Worm (Caenorhabditis elegans): ENCODE data around the gene Y71H10B.1.

The Y71H10B.1 gene

ce11 chrX:2852388-2852908, 12.4 kb upstream of the Y71H10B.1 start, which contains the start of gene kin-29:
kin-29 (minus strand) TSS chrX:2852438.
- TF ChIP-seq dao-5 (tag; optimal IDR thresholded peaks at IDR 0.05) (peak; percentile 47), W03F9.2 (tag; optimal IDR thresholded peaks at IDR 0.05) (peak; percentile 51), him-1 (tag; optimal IDR thresholded peaks at IDR 0.05) (peak; percentile 79)

DNA sequence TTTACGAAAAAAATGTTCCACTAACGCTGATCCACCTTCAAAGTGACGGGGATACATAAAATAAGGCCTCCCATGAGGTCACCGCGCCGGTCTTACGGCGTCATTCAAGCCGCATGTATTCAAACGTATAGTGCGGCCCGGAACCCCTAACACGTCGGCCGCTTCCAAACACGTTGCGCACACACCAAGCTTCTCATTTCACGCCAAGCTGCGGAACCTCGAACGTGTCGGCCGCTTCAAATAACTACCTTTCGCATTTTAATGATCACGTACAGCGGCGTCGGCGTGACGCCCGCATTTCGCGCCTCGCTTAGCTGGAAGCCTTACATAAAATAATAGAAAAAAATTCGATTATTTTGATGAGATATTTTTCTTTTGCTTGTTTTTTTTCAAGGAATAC, 3.4 kb upstream of the Y71H10B.1 start:
- TF ChIP-seq him-1 (tag; optimal IDR thresholded peaks at IDR 0.05): no peak

DNA sequence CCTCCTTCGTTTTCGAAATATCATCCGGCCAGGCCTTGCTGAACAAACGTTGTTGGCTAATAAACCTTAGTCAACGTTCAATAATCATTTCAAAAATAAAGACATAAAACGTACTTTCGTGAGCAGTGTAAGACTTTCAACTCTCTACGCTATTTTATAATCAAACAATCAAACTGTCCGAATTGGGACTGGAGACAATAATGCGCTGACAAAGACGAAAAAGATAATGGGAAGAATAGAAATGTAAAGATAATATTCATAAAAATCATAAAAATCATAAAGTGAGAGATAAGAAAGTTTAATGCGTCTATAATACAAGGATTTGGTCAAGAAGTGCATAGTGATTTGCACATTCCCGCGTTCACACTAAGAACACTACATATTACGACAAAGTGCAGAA, 1.7 kb upstream of the Y71H10B.1 start:
- TF ChIP-seq him-1 (tag; optimal IDR thresholded peaks at IDR 0.05) (no peak), dao-5 (tag; optimal IDR thresholded peaks at IDR 0.05) (no peak), W03F9.2 (tag; optimal IDR thresholded peaks at IDR 0.05) (no peak)

ce11 chrX:2838619-2839018, 1.5 kb downstream of the Y71H10B.1 start:
- TF ChIP-seq W03F9.2 (tag; optimal IDR thresholded peaks at IDR 0.05) (no peak), dao-5 (tag; optimal IDR thresholded peaks at IDR 0.05) (no peak), him-1 (tag; optimal IDR thresholded peaks at IDR 0.05) (no peak)

DNA sequence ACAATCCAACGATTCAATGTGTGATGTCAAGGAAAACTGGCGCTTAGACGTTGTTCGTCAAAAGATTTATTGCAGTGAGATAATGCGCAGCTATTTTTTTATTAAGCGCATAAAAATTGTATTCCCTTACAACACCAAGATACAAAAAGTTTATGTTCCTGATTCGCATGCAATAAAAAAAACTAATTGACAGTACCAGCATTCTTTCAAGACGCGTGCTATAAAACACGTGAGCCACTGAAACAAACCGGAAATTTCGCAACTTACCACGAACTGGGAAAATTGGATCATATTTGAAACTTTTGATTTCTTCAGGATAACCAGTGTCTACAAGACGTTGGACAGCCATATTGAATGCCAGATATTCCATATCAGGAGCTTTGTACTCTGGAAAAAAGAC, 2.6 kb downstream of the Y71H10B.1 start:
- TF ChIP-seq him-1 (tag; optimal IDR thresholded peaks at IDR 0.05): no peak
- TF ChIP-seq W03F9.2 (tag; optimal IDR thresholded peaks at IDR 0.05): no peak
- no peak for TF ChIP-seq dao-5 (tag; optimal IDR thresholded peaks at IDR 0.05)

ce11 chrX:2836770-2837169, 3.3 kb downstream of the Y71H10B.1 start:
- TF ChIP-seq W03F9.2 (tag; optimal IDR thresholded peaks at IDR 0.05) (no peak), him-1 (tag; optimal IDR thresholded peaks at IDR 0.05) (no peak), dao-5 (tag; optimal IDR thresholded peaks at IDR 0.05) (no peak)

DNA sequence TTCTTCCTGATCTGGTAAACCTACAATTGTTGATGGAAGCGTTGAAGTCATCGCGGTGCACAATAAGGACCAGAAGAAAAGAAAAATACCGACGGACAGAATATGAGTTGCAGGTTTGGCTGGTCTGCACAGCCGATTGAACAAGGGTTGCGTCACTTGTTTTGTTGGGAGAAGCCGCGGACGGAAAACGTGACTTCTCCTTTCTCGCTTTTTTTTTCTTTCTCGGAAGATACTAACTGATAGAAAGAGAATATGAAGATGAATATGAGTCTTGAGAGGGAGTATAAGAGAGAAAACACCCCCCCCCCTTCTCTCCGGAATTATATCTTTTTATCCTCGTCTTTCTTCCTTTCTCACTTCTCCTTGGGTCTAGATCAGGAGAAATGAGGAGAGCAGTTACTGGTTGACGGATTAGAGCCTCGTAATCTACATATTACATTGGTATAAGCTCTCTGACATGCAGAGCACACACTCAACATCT, 12.3 kb downstream of the Y71H10B.1 start, which contains the start of gene ssr-2:
Gene ssr-2, minus strand, starts transcription at position 51 of the 481 bp plus-strand sequence.
- TF ChIP-seq W03F9.2 (tag; optimal IDR thresholded peaks at IDR 0.05) (no peak), dao-5 (tag; optimal IDR thresholded peaks at IDR 0.05) (no peak), him-1 (tag; optimal IDR thresholded peaks at IDR 0.05) (no peak)

DNA sequence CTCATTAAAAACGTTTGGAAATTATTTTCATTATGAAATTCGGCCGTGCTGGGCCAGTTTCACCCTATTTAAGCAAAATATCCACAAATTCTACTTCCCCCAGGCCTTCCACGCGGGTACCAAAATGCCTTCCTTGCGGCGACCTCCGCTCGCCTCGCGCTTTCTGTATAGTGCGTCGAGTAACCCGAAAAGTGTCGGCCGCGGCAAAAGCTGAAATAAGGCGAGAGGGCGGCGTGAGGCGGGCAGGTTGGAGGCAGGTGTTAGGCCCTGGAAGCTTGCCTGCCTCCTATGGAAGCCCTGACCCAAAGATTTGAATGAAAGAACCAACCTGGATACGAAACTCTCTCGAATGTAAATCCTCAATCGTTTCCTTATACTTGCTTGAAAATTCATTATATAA, 13.8 kb downstream of the Y71H10B.1 start:
- TF ChIP-seq him-1 (tag; optimal IDR thresholded peaks at IDR 0.05) (no peak), dao-5 (tag; optimal IDR thresholded peaks at IDR 0.05) (no peak), W03F9.2 (tag; optimal IDR thresholded peaks at IDR 0.05) (no peak)

DNA sequence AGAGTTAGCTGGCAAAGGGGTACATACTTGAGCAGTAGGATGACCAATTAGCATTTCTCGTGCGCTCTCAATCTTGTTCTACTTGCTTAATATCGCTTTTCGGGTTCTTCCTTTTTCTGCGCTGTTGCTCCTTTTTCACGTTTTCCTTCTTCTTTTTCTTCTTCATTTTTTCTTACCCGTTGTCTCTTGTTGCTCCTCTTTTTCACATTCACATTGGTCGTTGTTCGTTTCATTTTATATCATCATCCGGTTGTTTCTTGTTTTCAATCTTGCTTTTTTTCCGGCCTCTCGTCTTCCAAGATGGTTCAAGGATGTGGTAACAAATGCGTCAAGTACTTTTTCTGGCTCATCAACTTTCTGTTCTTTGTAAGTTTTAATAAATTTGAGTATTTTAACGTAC, 19.9 kb downstream of the Y71H10B.1 start, which contains the start of gene tsp-6:
Gene tsp-6, plus strand, starts transcription at position 301 of the 400 bp plus-strand sequence.
- TF ChIP-seq W03F9.2 (tag; optimal IDR thresholded peaks at IDR 0.05) (no peak), dao-5 (tag; optimal IDR thresholded peaks at IDR 0.05) (no peak), him-1 (tag; optimal IDR thresholded peaks at IDR 0.05) (no peak)

ce11 chrX:2819747-2820146, 20.3 kb downstream of the Y71H10B.1 start:
- TF ChIP-seq dao-5 (tag; optimal IDR thresholded peaks at IDR 0.05): no peak
- no peak for TF ChIP-seq him-1 (tag; optimal IDR thresholded peaks at IDR 0.05)
- TF ChIP-seq W03F9.2 (tag; optimal IDR thresholded peaks at IDR 0.05): no peak

DNA sequence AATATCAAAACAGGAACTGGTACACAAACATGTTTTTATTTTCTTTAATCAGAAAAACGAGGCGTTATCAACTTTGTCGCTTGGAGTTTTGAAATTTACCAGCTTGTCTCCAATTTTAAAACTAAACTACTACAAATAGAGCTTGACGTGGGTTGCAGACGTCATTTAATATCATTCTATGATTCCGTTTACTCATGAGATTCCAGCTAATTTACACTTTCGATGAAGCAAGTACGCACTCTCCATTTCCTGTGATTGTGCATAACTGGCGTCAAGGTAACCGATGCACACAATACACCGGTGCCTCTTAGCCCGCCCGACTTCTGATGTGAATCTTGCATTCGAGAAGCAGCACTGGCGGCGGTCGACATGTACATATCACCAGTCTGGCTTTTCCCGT, 21.2 kb downstream of the Y71H10B.1 start:
- no peak for TF ChIP-seq W03F9.2 (tag; optimal IDR thresholded peaks at IDR 0.05)
- TF ChIP-seq him-1 (tag; optimal IDR thresholded peaks at IDR 0.05): no peak
- no peak for TF ChIP-seq dao-5 (tag; optimal IDR thresholded peaks at IDR 0.05)

DNA sequence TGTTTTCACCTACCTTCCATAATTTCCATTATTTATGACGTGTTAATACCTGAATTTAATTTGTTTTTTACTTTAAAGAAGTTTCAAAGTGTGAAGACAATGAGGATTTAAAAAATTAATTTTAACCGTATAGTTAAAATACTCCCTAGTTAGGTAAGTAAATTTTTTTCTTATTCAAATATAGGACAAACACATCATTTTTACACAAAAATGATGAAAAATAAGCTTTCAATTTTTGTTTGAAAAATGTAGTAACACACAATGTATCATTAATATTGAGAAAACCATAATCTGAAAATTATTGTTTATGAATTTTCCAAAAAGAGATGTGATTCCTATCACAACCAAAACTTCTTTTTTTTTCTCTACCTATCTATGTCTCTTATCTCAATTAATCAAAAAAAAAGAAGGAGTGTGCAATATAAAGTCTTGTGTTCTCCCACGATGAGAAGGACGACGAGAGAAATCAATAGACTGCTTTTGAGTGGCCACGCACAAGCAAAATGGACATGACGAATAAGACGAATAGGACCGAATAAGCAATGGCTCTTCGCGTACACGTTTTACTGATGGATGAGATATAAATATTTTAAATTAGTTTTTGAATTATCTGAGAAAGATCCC, 25.9 kb downstream of the Y71H10B.1 start, which contains the start of gene C14A11.6:
Gene C14A11.6, minus strand, starts transcription at position 51 of the 624 bp plus-strand sequence.
- no peak for TF ChIP-seq W03F9.2 (tag; optimal IDR thresholded peaks at IDR 0.05)

ce11 chrX:2809611-2810010, 30.5 kb downstream of the Y71H10B.1 start, which contains the start of gene C14A11.9:
C14A11.9 (minus strand) TSS chrX:2809637.
- peak; percentile 74 for TF ChIP-seq W03F9.2 (tag; optimal IDR thresholded peaks at IDR 0.05)
- peak; percentile 96 for TF ChIP-seq him-1 (tag; optimal IDR thresholded peaks at IDR 0.05)
- no peak for TF ChIP-seq dao-5 (tag; optimal IDR thresholded peaks at IDR 0.05)

ce11 chrX:2807390-2807789, 32.7 kb downstream of the Y71H10B.1 start, which contains the start of gene C14A11.5:
C14A11.5 (minus strand) TSS chrX:2807528.
- no peak for TF ChIP-seq dao-5 (tag; optimal IDR thresholded peaks at IDR 0.05)
- no peak for TF ChIP-seq W03F9.2 (tag; optimal IDR thresholded peaks at IDR 0.05)
- no peak for TF ChIP-seq him-1 (tag; optimal IDR thresholded peaks at IDR 0.05)

All from whole organism, L4/young adult.